Worm (Caenorhabditis elegans): ENCODE data around the gene phf-33.
A peak's percentile ranks its signal among the peaks of the same experiment; 100 is the strongest.

phf-33 gene

ce11 chrX:13290531-13290930, 11.8 kb upstream of the phf-33 start, which contains the start of gene R04D3.3:
R04D3.3 (minus strand) TSS chrX:13290631.
- TF ChIP-seq D2030.7 (GFP tag; IDR thresholded peaks at IDR 0.05) (0 out of 2 replicates have a peak, but pooled peaks have one; percentile 22), efl-1 (GFP tag; optimal IDR thresholded peaks at IDR 0.05) (peak; percentile 61), repo-1 (tag; optimal IDR thresholded peaks at IDR 0.05) (no peak)

ce11 chrX:13288715-13289114, 9.9 kb upstream of the phf-33 start, which contains the start of gene R04D3.4:
R04D3.4 (minus strand) TSS chrX:13288815.
- TF ChIP-seq die-1 (tag; optimal IDR thresholded peaks at IDR 0.05) (no peak), aptf-2 (GFP tag; conservative IDR thresholded peaks at IDR 0.05) (no peak), ztf-18 (tag; optimal IDR thresholded peaks at IDR 0.05) (no peak), ztf-25 (GFP tag; IDR thresholded peaks at IDR 0.05) (no peak), ztf-3 (GFP tag; optimal IDR thresholded peaks at IDR 0.05) (no peak), ccch-3 (GFP tag; optimal IDR thresholded peaks at IDR 0.05) (no peak), unc-62 (GFP tag; optimal IDR thresholded peaks at IDR 0.05) (no peak), K12H6.12 (tag; optimal IDR thresholded peaks at IDR 0.05) (no peak), zfh-2 (GFP tag; conservative IDR thresholded peaks at IDR 0.05) (no peak), pha-4 (tag; optimal IDR thresholded peaks at IDR 0.05) (no peak)

- TF ChIP-seq cebp-1 (GFP tag; IDR thresholded peaks at IDR 0.05), result no peak
- no peak for TF ChIP-seq cebp-1 (tag; optimal IDR thresholded peaks at IDR 0.05)
- TF ChIP-seq F57A8.1 (GFP tag; optimal IDR thresholded peaks at IDR 0.05), result no peak
- TF ChIP-seq F55B11.4 (tag; optimal IDR thresholded peaks at IDR 0.05; ENCODE audit: borderline replicate concordance, insufficient read depth), result no peak
- TF ChIP-seq lsy-27 (tag; optimal IDR thresholded peaks at IDR 0.05; ENCODE audit: borderline replicate concordance, insufficient read depth), result no peak
- TF ChIP-seq ztf-6 (GFP tag; IDR thresholded peaks at IDR 0.05), result no peak
- no peak for TF ChIP-seq lin-40 (tag; optimal IDR thresholded peaks at IDR 0.05)
- no peak for TF ChIP-seq B0019.2 (GFP tag; conservative IDR thresholded peaks at IDR 0.05)
- no peak for TF ChIP-seq rcor-1 (GFP tag; IDR thresholded peaks at IDR 0.05)
- TF ChIP-seq egl-44 (GFP tag; IDR thresholded peaks at IDR 0.05), result no peak
- no peak for TF ChIP-seq C06A6.2 (GFP tag; conservative IDR thresholded peaks at IDR 0.05)
- TF ChIP-seq Y53F4B.3 (GFP tag; IDR thresholded peaks at IDR 0.05), result no peak
- TF ChIP-seq snpc-1.1 (tag; optimal IDR thresholded peaks at IDR 0.05; ENCODE audit: insufficient read depth), result no peak
- no peak for TF ChIP-seq ceh-91 (GFP tag; IDR thresholded peaks at IDR 0.05)
- no peak for TF ChIP-seq attf-5 (GFP tag; optimal IDR thresholded peaks at IDR 0.05)
- TF ChIP-seq ZK185.1 (tag; optimal IDR thresholded peaks at IDR 0.05; ENCODE audit: poor library complexity, severe bottlenecking), result no peak
- no peak for TF ChIP-seq lir-1 (GFP tag; conservative IDR thresholded peaks at IDR 0.05)
These were observed 7.8 kb upstream of the phf-33 start, which contains the start of gene R04D3.2 for ce11 chrX:13286533-13286932. R04D3.2 (minus strand) TSS chrX:13286633.

- TF ChIP-seq lir-1 (GFP tag; conservative IDR thresholded peaks at IDR 0.05) (no peak), tbp1 (GFP tag; optimal IDR thresholded peaks at IDR 0.05) (peak; percentile 87), nhr-90 (tag; optimal IDR thresholded peaks at IDR 0.05) (peak; percentile 65), hlh-12 (tag; optimal IDR thresholded peaks at IDR 0.05) (no peak), pbrm-1 (GFP tag; IDR thresholded peaks at IDR 0.05) (peak; percentile 62; the same call in 1 of the 2 replicates), hrde-1 (tag; optimal IDR thresholded peaks at IDR 0.05; ENCODE audit: borderline replicate concordance) (peak; percentile 3), sea-2 (GFP tag; IDR thresholded peaks at IDR 0.05) (no peak), B0261.1 (tag; optimal IDR thresholded peaks at IDR 0.05) (peak; percentile 80), snpc-3.4 (tag; optimal IDR thresholded peaks at IDR 0.05) (peak; percentile 50), pha-4 (tag; optimal IDR thresholded peaks at IDR 0.05) (no peak), ztf-18 (tag; optimal IDR thresholded peaks at IDR 0.05) (peak; percentile 40), chd-7 (tag; optimal IDR thresholded peaks at IDR 0.05) (no peak), bed-2 (GFP tag; IDR thresholded peaks at IDR 0.05) (no peak), lin-54 (GFP tag; optimal IDR thresholded peaks at IDR 0.05) (no peak), Y56A3A.18 (GFP tag; IDR thresholded peaks at IDR 0.05) (0 out of 2 replicates have a peak, but pooled peaks have one; percentile 35), ets-4 (GFP tag; optimal IDR thresholded peaks at IDR 0.05) (no peak), ama-1 (optimal IDR thresholded peaks at IDR 0.05) (no peak), ama-1 (GFP tag; optimal IDR thresholded peaks at IDR 0.05) (peak in 1 of 2 experiments; percentile 14)
These were observed 5.8 kb upstream of the phf-33 start for ce11 chrX:13284618-13285017.
